Fruit fly (Drosophila melanogaster) whole organism, embryonic: ENCODE results near the gene Zpr1.

ENCODE experiments used
- Bteb2 ChIP-seq: fragments of 200-800 bp; sonication (Bioruptor generic); optimal IDR thresholded peaks from 2 replicates; lab custom pipeline; 2016; ENCODE audit warnings: missing biosample characterization, missing genetic modification characterization
- CG10147 ChIP-seq: fragments of 200-800 bp; sonication (Bioruptor generic); optimal IDR thresholded peaks from 2 replicates; lab custom pipeline; 2019; ENCODE audit warnings: missing biosample characterization, mild to moderate bottlenecking, missing genetic modification characterization, moderate library complexity
- CG10267 ChIP-seq: fragments of 200-800 bp; sonication (Bioruptor generic); optimal IDR thresholded peaks from 2 replicates; lab custom pipeline; 2018; ENCODE audit warnings: missing biosample characterization, mild to moderate bottlenecking, missing genetic modification characterization, moderate library complexity
- CG10321 ChIP-seq: fragments of 200-800 bp; sonication (Bioruptor generic); IDR thresholded peaks from 2 replicates; pipeline ENCODE4 v1.3.6; 2022; ENCODE audit warnings: missing biosample characterization, missing genetic modification characterization
- CG10543 ChIP-seq: fragments of 200-800 bp; sonication (Bioruptor generic); optimal IDR thresholded peaks from 3 replicates; lab custom pipeline; 2017; ENCODE audit warnings: missing biosample characterization, mild to moderate bottlenecking, missing genetic modification characterization, moderate library complexity
- CG11085 ChIP-seq: fragments of 200-800 bp; sonication (Bioruptor generic); IDR thresholded peaks from 2 replicates; pipeline ENCODE4 v1.3.6; 2022; ENCODE audit warnings: missing biosample characterization, missing genetic modification characterization
- CG11723 ChIP-seq: fragments of 200-800 bp; sonication (Bioruptor generic); optimal IDR thresholded peaks from 2 replicates; lab custom pipeline; 2017; ENCODE audit warnings: missing biosample characterization, mild to moderate bottlenecking, missing genetic modification characterization
- CG13123 ChIP-seq: fragments of 200-800 bp; sonication (Bioruptor generic); optimal IDR thresholded peaks from 2 replicates; lab custom pipeline; 2016; ENCODE audit warnings: missing biosample characterization, missing genetic modification characterization
- CG13424 ChIP-seq: fragments of 200-800 bp; sonication (Bioruptor generic); optimal IDR thresholded peaks from 2 replicates; lab custom pipeline; 2019; ENCODE audit warnings: missing biosample characterization, mild to moderate bottlenecking, missing genetic modification characterization, moderate library complexity
- CG15011 ChIP-seq: fragments of 200-800 bp; sonication (Bioruptor generic); optimal IDR thresholded peaks from 3 replicates; lab custom pipeline; 2018; ENCODE audit warnings: missing biosample characterization, mild to moderate bottlenecking, missing genetic modification characterization
- CG17361 ChIP-seq: fragments of 200-800 bp; sonication (Bioruptor generic); IDR thresholded peaks from 3 replicates; pipeline ENCODE4 v1.3.6; 2022; ENCODE audit warnings: missing biosample characterization, missing genetic modification characterization
- CG18619 ChIP-seq: fragments of 200-800 bp; sonication (Bioruptor generic); optimal IDR thresholded peaks from 3 replicates; lab custom pipeline; 2017; ENCODE audit warnings: missing biosample characterization, mild to moderate bottlenecking, missing genetic modification characterization
- CG3065 ChIP-seq: fragments of 200-800 bp; sonication (Bioruptor generic); optimal IDR thresholded peaks from 2 replicates; lab custom pipeline; 2016; ENCODE audit warnings: missing biosample characterization, missing genetic modification characterization
- CG32532 ChIP-seq: fragments of 200-800 bp; sonication (Bioruptor generic); IDR thresholded peaks from 2 replicates; pipeline ENCODE4 v1.3.6; 2022; ENCODE audit warnings: missing biosample characterization, missing genetic modification characterization
- CG5180 ChIP-seq: fragments of 200-800 bp; sonication (Bioruptor generic); optimal IDR thresholded peaks from 3 replicates; lab custom pipeline; 2017; ENCODE audit warnings: missing biosample characterization, missing genetic modification characterization, mild to moderate bottlenecking, moderate library complexity, missing genetic modification reagents
- CG6175 ChIP-seq: fragments of 200-800 bp; sonication (Bioruptor generic); IDR thresholded peaks from 3 replicates; pipeline ENCODE4 v1.3.6; 2022; ENCODE audit warnings: missing biosample characterization, missing genetic modification characterization
- CG7271 ChIP-seq: fragments of 200-800 bp; sonication (Bioruptor generic); optimal IDR thresholded peaks from 2 replicates; lab custom pipeline; 2018; ENCODE audit warnings: missing biosample characterization, mild to moderate bottlenecking, missing genetic modification characterization, moderate library complexity
- Doc3 ChIP-seq: fragments of 200-800 bp; sonication (Bioruptor generic); IDR thresholded peaks from 3 replicates; pipeline ENCODE4 v1.3.6; 2022; ENCODE audit warnings: missing biosample characterization, missing genetic modification characterization; ENCODE audit not compliant: partially characterized antibody
- Dp ChIP-seq: fragments of 200-800 bp; sonication (Bioruptor generic); optimal IDR thresholded peaks from 2 replicates; lab custom pipeline; 2018; ENCODE audit warnings: missing biosample characterization, mild to moderate bottlenecking, missing genetic modification characterization, moderate library complexity
- Eip74EF ChIP-seq, 2 experiments: fragments of 200-800 bp in 1 of 2; fragments of >200 bp in 1 of 2; sonication (Bioruptor generic) in 1 of 2; optimal IDR thresholded peaks; 2 replicates each; lab custom pipeline; 2017 to 2019; ENCODE audit warnings: missing biosample characterization in 2 of 2, missing genetic modification characterization in 2 of 2, mild to moderate bottlenecking in 1 of 2, moderate library complexity in 1 of 2
- Fer1 ChIP-seq: fragments of 200-800 bp; sonication (Bioruptor generic); optimal IDR thresholded peaks from 2 replicates; lab custom pipeline; 2017; ENCODE audit warnings: missing biosample characterization, mild to moderate bottlenecking, missing genetic modification characterization
- H2.0 ChIP-seq: fragments of 200-800 bp; sonication (Bioruptor generic); IDR thresholded peaks from 2 replicates; pipeline ENCODE4 v1.3.6; 2022; ENCODE audit warnings: missing biosample characterization, missing genetic modification characterization
- MESR4 ChIP-seq: fragments of 200-800 bp; sonication (Bioruptor generic); optimal IDR thresholded peaks from 2 replicates; lab custom pipeline; 2018; ENCODE audit warnings: missing biosample characterization, mild to moderate bottlenecking, missing genetic modification characterization, moderate library complexity
- MTF-1 ChIP-seq: fragments of 200-800 bp; sonication (Bioruptor generic); optimal IDR thresholded peaks from 2 replicates; lab custom pipeline; 2018; ENCODE audit warnings: missing biosample characterization, mild to moderate bottlenecking, missing genetic modification characterization, borderline replicate concordance
- NFAT ChIP-seq: fragments of 200-800 bp; sonication (Bioruptor generic); IDR thresholded peaks from 2 replicates; pipeline ENCODE4 v1.3.6; 2022; ENCODE audit warnings: missing biosample characterization, missing genetic modification characterization
- Rx ChIP-seq: fragments of 200-800 bp; sonication (Bioruptor generic); IDR thresholded peaks from 2 replicates; pipeline ENCODE4 v1.3.6; 2022; ENCODE audit warnings: missing biosample characterization, missing genetic modification characterization
- Scr ChIP-seq: fragments of 200-800 bp; sonication (Bioruptor generic); IDR thresholded peaks from 2 replicates; pipeline ENCODE4 v1.3.6; 2022; ENCODE audit warnings: missing biosample characterization, missing genetic modification characterization; ENCODE audit not compliant: partially characterized antibody
- Sry-β ChIP-seq: fragments of 200-800 bp; sonication (Bioruptor generic); optimal IDR thresholded peaks from 2 replicates; lab custom pipeline; 2018; ENCODE audit warnings: missing biosample characterization, mild to moderate bottlenecking, missing genetic modification characterization, moderate library complexity
- Ssrp ChIP-seq: fragments of 200-800 bp; sonication (Bioruptor generic); optimal IDR thresholded peaks from 2 replicates; lab custom pipeline; 2018; ENCODE audit warnings: missing biosample characterization, mild to moderate bottlenecking, missing genetic modification characterization, moderate library complexity
- TFAM ChIP-seq: fragments of 200-800 bp; sonication (Bioruptor generic); optimal IDR thresholded peaks from 2 replicates; lab custom pipeline; 2017; ENCODE audit warnings: missing biosample characterization, missing genetic modification characterization, inconsistent platforms
- Trl ChIP-seq, 3 experiments: fragments of >200 bp in 2 of 3; fragments of 200-800 bp in 1 of 3; sonication (Bioruptor generic) in 1 of 3; optimal IDR thresholded peaks; 2 replicates in 1 of 3; 3 replicates in 2 of 3; lab custom pipeline; 2016 to 2017; ENCODE audit warnings: missing biosample characterization in 1 of 3, missing genetic modification characterization in 1 of 3
- ac ChIP-seq: fragments of 200-800 bp; sonication (Bioruptor generic); optimal IDR thresholded peaks from 3 replicates; lab custom pipeline; 2017; ENCODE audit warnings: missing biosample characterization, mild to moderate bottlenecking, missing genetic modification characterization
- crp ChIP-seq, 2 experiments: fragments of 200-800 bp; sonication (Bioruptor generic); optimal IDR thresholded peaks; 2 replicates in 1 of 2; 3 replicates in 1 of 2; lab custom pipeline; 2017; ENCODE audit warnings: missing biosample characterization in 2 of 2, missing genetic modification characterization in 2 of 2, mild to moderate bottlenecking in 1 of 2, moderate library complexity in 1 of 2
- gcm ChIP-seq: fragments of 200-800 bp; sonication (Bioruptor generic); optimal IDR thresholded peaks from 2 replicates; lab custom pipeline; 2019; ENCODE audit warnings: missing biosample characterization, mild to moderate bottlenecking, missing genetic modification characterization, moderate library complexity
- grau ChIP-seq: fragments of 200-800 bp; optimal IDR thresholded peaks from 3 replicates; lab custom pipeline; 2019; ENCODE audit warnings: missing biosample characterization, mild to moderate bottlenecking, missing genetic modification characterization, moderate library complexity
- hbn ChIP-seq: fragments of 200-800 bp; sonication (Bioruptor generic); IDR thresholded peaks from 2 replicates; pipeline ENCODE4 v1.3.6; 2022; ENCODE audit warnings: missing biosample characterization, missing genetic modification characterization; ENCODE audit not compliant: partially characterized antibody
- kay ChIP-seq: fragments of 200-800 bp; sonication (Bioruptor generic); optimal IDR thresholded peaks from 2 replicates; lab custom pipeline; 2016; ENCODE audit warnings: missing biosample characterization, missing genetic modification characterization
- ken ChIP-seq: fragments of 200-800 bp; sonication (Bioruptor generic); IDR thresholded peaks from 3 replicates; pipeline ENCODE4 v1.3.6; 2022; ENCODE audit warnings: missing biosample characterization, missing genetic modification characterization
- lmd ChIP-seq: fragments of 200-800 bp; sonication (Bioruptor generic); IDR thresholded peaks from 2 replicates; pipeline ENCODE4 v1.3.6; 2022; ENCODE audit warnings: missing biosample characterization, missing genetic modification characterization
- mld ChIP-seq: fragments of 200-800 bp; sonication (Bioruptor generic); IDR thresholded peaks from 3 replicates; pipeline ENCODE4 v1.3.6; 2022; ENCODE audit warnings: missing biosample characterization, missing genetic modification characterization; ENCODE audit not compliant: partially characterized antibody
- nerfin-2 ChIP-seq: fragments of 200-800 bp; sonication (Bioruptor generic); IDR thresholded peaks from 2 replicates; pipeline ENCODE4 v1.3.6; 2022; ENCODE audit warnings: missing biosample characterization, missing genetic modification characterization; ENCODE audit not compliant: partially characterized antibody
- pnt ChIP-seq: fragments of 200-800 bp; sonication (Bioruptor generic); optimal IDR thresholded peaks from 3 replicates; lab custom pipeline; 2016; ENCODE audit warnings: missing biosample characterization, missing genetic modification characterization
- scrt ChIP-seq: fragments of 200-800 bp; sonication (Bioruptor generic); optimal IDR thresholded peaks from 2 replicates; lab custom pipeline; 2018; ENCODE audit warnings: missing biosample characterization, mild to moderate bottlenecking, missing genetic modification characterization, moderate library complexity
- sob ChIP-seq: fragments of 200-800 bp; sonication (Bioruptor generic); IDR thresholded peaks from 2 replicates; pipeline ENCODE4 v1.3.6; 2022; ENCODE audit warnings: missing biosample characterization, missing genetic modification characterization
- sug ChIP-seq: fragments of 200-800 bp; optimal IDR thresholded peaks from 2 replicates; lab custom pipeline; 2019; ENCODE audit warnings: missing biosample characterization, mild to moderate bottlenecking, missing genetic modification characterization, moderate library complexity
- tll ChIP-seq, 2 experiments: fragments of 200-800 bp in 1 of 2; fragments of >200 bp in 1 of 2; sonication (Bioruptor generic) in 1 of 2; optimal IDR thresholded peaks; 2 replicates each; lab custom pipeline; 2017 to 2019; ENCODE audit warnings: missing biosample characterization in 2 of 2, missing genetic modification characterization in 2 of 2, mild to moderate bottlenecking in 1 of 2, moderate library complexity in 1 of 2
- trem ChIP-seq: fragments of 200-800 bp; optimal IDR thresholded peaks from 3 replicates; lab custom pipeline; 2019; ENCODE audit warnings: missing biosample characterization, mild to moderate bottlenecking, missing genetic modification characterization, moderate library complexity
- usp ChIP-seq: fragments of >200 bp; optimal IDR thresholded peaks from 2 replicates; lab custom pipeline; 2017; ENCODE audit warnings: missing biosample characterization, missing genetic modification characterization
- yki ChIP-seq: fragments of >200 bp; optimal IDR thresholded peaks from 3 replicates; lab custom pipeline; 2018

Gene Zpr1

DNA sequence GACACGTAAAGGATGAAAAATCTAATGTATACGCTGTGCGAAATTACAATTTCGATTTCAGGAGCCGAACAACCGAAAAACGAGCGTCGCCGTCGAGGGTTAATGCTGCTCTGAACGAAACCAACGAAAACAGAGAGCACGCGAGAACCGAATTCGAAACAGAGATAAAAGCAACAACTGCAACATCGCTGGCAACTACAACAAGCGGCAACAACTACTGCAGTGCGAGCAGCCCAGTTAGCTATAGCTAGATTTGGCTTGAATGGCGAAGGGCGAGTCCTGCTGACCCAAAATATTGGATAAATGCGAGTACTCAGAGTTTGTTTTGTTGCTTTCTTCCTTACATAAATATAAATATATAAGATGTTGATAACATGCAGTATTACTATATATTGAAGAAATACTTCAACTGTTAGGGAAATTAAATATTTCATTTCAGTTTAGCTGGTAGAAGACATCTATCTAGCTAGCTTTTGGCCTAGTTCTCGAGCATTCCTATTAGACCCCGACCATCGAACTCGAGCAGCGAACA is 26.9 kb downstream of the Zpr1 start, which contains the start of gene fend (continued):
- peak; percentile 28; the same call in 1 of the 2 replicates for TF ChIP-seq CG32532 (GFP tag; lab: Robert Waterston, UW)
- peak; percentile 98 for TF ChIP-seq Sry-β (GFP tag; lab: Kevin White, UChicago)
- TF ChIP-seq H2.0 (GFP tag; lab: Robert Waterston, UW), result no peak
- TF ChIP-seq Rx (GFP tag; lab: Robert Waterston, UW), result no peak
- TF ChIP-seq CG10147 (GFP tag; lab: Kevin White, UChicago), result peak; percentile 43
- peak; percentile 5 to 43 for TF ChIP-seq Trl (optimal IDR thresholded peaks at IDR 0.05; lab: Kevin White, UChicago)
- no peak for TF ChIP-seq Trl (GFP tag; optimal IDR thresholded peaks at IDR 0.05; lab: Kevin White, UChicago)
- TF ChIP-seq Doc3, result no peak
- TF ChIP-seq nerfin-2 (GFP tag; lab: Robert Waterston, UW), result no peak
- TF ChIP-seq scrt, result peak; percentile 35
- TF ChIP-seq ken (GFP tag; lab: Robert Waterston, UW), result no peak
- TF ChIP-seq Ssrp (tag; lab: Kevin White, UChicago), result no peak
- peak; percentile 11 for TF ChIP-seq CG11723 (GFP tag; lab: Kevin White, UChicago)
- peak; percentile 41 for TF ChIP-seq sug (tag; lab: Kevin White, UChicago)
- 0 out of 2 replicates have a peak, but pooled peaks have one; percentile 17 for TF ChIP-seq sob (GFP tag; lab: Robert Waterston, UW)
- TF ChIP-seq gcm (GFP tag; lab: Kevin White, UChicago), result peak; percentile 12
- TF ChIP-seq CG3065 (GFP tag; lab: Kevin White, UChicago), result no peak
- TF ChIP-seq Bteb2 (GFP tag; lab: Kevin White, UChicago), result no peak
- TF ChIP-seq Eip74EF (GFP tag; optimal IDR thresholded peaks at IDR 0.05; lab: Kevin White, UChicago), result peak in 1 of 2 experiments; percentile 18
- peak; percentile 50 for TF ChIP-seq CG10543 (GFP tag; lab: Kevin White, UChicago)
- TF ChIP-seq Dp (GFP tag; lab: Kevin White, UChicago), result no peak
- TF ChIP-seq CG17361 (GFP tag; lab: Robert Waterston, UW), result peak; percentile 67; the same call in 2 of the 3 replicates
- no peak for TF ChIP-seq pnt (GFP tag; lab: Kevin White, UChicago)
- no peak for TF ChIP-seq CG11085 (GFP tag; lab: Robert Waterston, UW)
- peak; percentile 23 for TF ChIP-seq trem
- no peak for TF ChIP-seq Scr (GFP tag; lab: Robert Waterston, UW)
- peak; percentile 34 for TF ChIP-seq CG15011 (GFP tag; lab: Kevin White, UChicago)
- no peak for TF ChIP-seq kay
- TF ChIP-seq CG18619, result peak; percentile 45
- TF ChIP-seq CG5180 (GFP tag; lab: Kevin White, UChicago), result peak; percentile 100
- TF ChIP-seq lmd (GFP tag; lab: Robert Waterston, UW), result peak; percentile 29; the same call in 1 of the 2 replicates
- no peak for TF ChIP-seq CG10321
- TF ChIP-seq Fer1 (GFP tag; lab: Kevin White, UChicago), result peak; percentile 63
- no peak for TF ChIP-seq mld
- TF ChIP-seq hbn (GFP tag; lab: Robert Waterston, UW), result no peak
- no peak for TF ChIP-seq ac (GFP tag; lab: Kevin White, UChicago)
- no peak for TF ChIP-seq CG7271 (tag; lab: Kevin White, UChicago)
- TF ChIP-seq MESR4, result no peak
- peak; percentile 46 for TF ChIP-seq CG10267 (tag; lab: Kevin White, UChicago)
- no peak for TF ChIP-seq CG13123
- TF ChIP-seq NFAT (GFP tag; lab: Robert Waterston, UW), result no peak
- TF ChIP-seq crp (GFP tag; optimal IDR thresholded peaks at IDR 0.05; lab: Kevin White, UChicago), result no peak
- peak; percentile 61 for TF ChIP-seq CG13424 (tag; lab: Kevin White, UChicago)
- TF ChIP-seq grau (tag; lab: Kevin White, UChicago), result peak; percentile 61
- TF ChIP-seq MTF-1, result no peak
- TF ChIP-seq yki (lab: Kevin White, UChicago), result no peak
- TF ChIP-seq TFAM (GFP tag; lab: Kevin White, UChicago), result no peak
- no peak for TF ChIP-seq CG6175
- TF ChIP-seq usp (GFP tag; lab: Kevin White, UChicago), result no peak
- no peak for TF ChIP-seq tll (GFP tag; optimal IDR thresholded peaks at IDR 0.05; lab: Kevin White, UChicago)
